ENCODE assay signal across 5 fruit fly cellular contexts in genomic region chrX:12462936-12463558, dm6.
TF ChIP-seq lines count a peak whose summit lies in the region.

Rab40 (minus strand) TSS chrX:12463112.
CG42258 (plus strand) TSS chrX:12463528.

- no peak for TF ChIP-seq CTCF in whole organism, embryonic (GFP tag; optimal IDR thresholded peaks at IDR 0.05; lab: Kevin White, UChicago)

TF ChIP-seq in whole organism, adult, 20 proteins besides CTCF, POLR2A, EP300 and RAD21 (continues in another document):
- TF ChIP-seq CG7045 (GFP tag; optimal IDR thresholded peaks at IDR 0.05; lab: Kevin White, UChicago), result peak; percentile 32
- TF ChIP-seq bab1 (GFP tag; optimal IDR thresholded peaks at IDR 0.05; lab: Kevin White, UChicago), result peak; percentile 28
- no peak for TF ChIP-seq Clk (GFP tag; optimal IDR thresholded peaks at IDR 0.05; lab: Kevin White, UChicago)
- peak; percentile 21 for TF ChIP-seq ovo (GFP tag; optimal IDR thresholded peaks at IDR 0.05; lab: Kevin White, UChicago)
- TF ChIP-seq CG7101 (tag; optimal IDR thresholded peaks at IDR 0.05; lab: Kevin White, UChicago), result peak; percentile 49
- TF ChIP-seq tj (GFP tag; optimal IDR thresholded peaks at IDR 0.05; lab: Kevin White, UChicago), result peak; percentile 46
- TF ChIP-seq CG33017 (tag; optimal IDR thresholded peaks at IDR 0.05; lab: Kevin White, UChicago), result no peak
- TF ChIP-seq kay (GFP tag; lab: Kevin White, UChicago; ENCODE audit: borderline replicate concordance), result peak; percentile 38
- no peak for TF ChIP-seq cic (GFP tag; optimal IDR thresholded peaks at IDR 0.05; lab: Kevin White, UChicago)
- TF ChIP-seq Mnt (GFP tag; optimal IDR thresholded peaks at IDR 0.05; lab: Kevin White, UChicago), result peak; percentile 20
- peak; percentile 47 for TF ChIP-seq CG11617 (GFP tag; optimal IDR thresholded peaks at IDR 0.05; lab: Kevin White, UChicago)
- TF ChIP-seq CG5204 (GFP tag; optimal IDR thresholded peaks at IDR 0.05; lab: Kevin White, UChicago), result peak; percentile 45
- TF ChIP-seq toe (GFP tag; optimal IDR thresholded peaks at IDR 0.05; lab: Kevin White, UChicago), result peak; percentile 41
- TF ChIP-seq pad (GFP tag; optimal IDR thresholded peaks at IDR 0.05; lab: Kevin White, UChicago), result no peak
- no peak for TF ChIP-seq CG12768 (GFP tag; optimal IDR thresholded peaks at IDR 0.05; lab: Kevin White, UChicago)
- TF ChIP-seq CG14711 (tag; optimal IDR thresholded peaks at IDR 0.05; lab: Kevin White, UChicago), result peak; percentile 9
- TF ChIP-seq cnc (optimal IDR thresholded peaks at IDR 0.05; lab: Kevin White, UChicago), result no peak
- TF ChIP-seq CG1620 (GFP tag; optimal IDR thresholded peaks at IDR 0.05; lab: Kevin White, UChicago), result peak; percentile 66

TF ChIP-seq in whole organism, embryonic, 481 proteins besides CTCF, POLR2A, EP300 and RAD21 (continues in another document):
- peak; percentile 24 for TF ChIP-seq Bdp1 (GFP tag; optimal IDR thresholded peaks at IDR 0.05; lab: Kevin White, UChicago)
- TF ChIP-seq CG5953 (GFP tag; IDR thresholded peaks at IDR 0.05; lab: Robert Waterston, UW), result 0 out of 2 replicates have a peak, but pooled peaks have one; percentile 8
- 0 out of 2 replicates have a peak, but pooled peaks have one; percentile 37 for TF ChIP-seq sens-2 (GFP tag; IDR thresholded peaks at IDR 0.05; lab: Robert Waterston, UW)
- no peak for TF ChIP-seq CG12744 (GFP tag; optimal IDR thresholded peaks at IDR 0.05; lab: Kevin White, UChicago)
- peak; percentile 66 for TF ChIP-seq mam (GFP tag; optimal IDR thresholded peaks at IDR 0.05; lab: Kevin White, UChicago)
- TF ChIP-seq her (GFP tag; optimal IDR thresholded peaks at IDR 0.05; lab: Kevin White, UChicago), result no peak
- peak; percentile 2; the same call in 1 of the 2 replicates for TF ChIP-seq H2.0 (GFP tag; IDR thresholded peaks at IDR 0.05; lab: Robert Waterston, UW)
- TF ChIP-seq Sin3A (optimal IDR thresholded peaks at IDR 0.05; lab: Kevin White, UChicago), result peak; percentile 75
- TF ChIP-seq CG10565 (GFP tag; optimal IDR thresholded peaks at IDR 0.05; lab: Kevin White, UChicago), result no peak
- TF ChIP-seq CG18764 (GFP tag; optimal IDR thresholded peaks at IDR 0.05; lab: Kevin White, UChicago), result peak; percentile 19
- TF ChIP-seq CG7786 (GFP tag; optimal IDR thresholded peaks at IDR 0.05; lab: Kevin White, UChicago), result peak; percentile 41
- peak; percentile 41 for TF ChIP-seq bab2 (GFP tag; optimal IDR thresholded peaks at IDR 0.05; lab: Kevin White, UChicago)
- no peak for TF ChIP-seq CG14050 (GFP tag; IDR thresholded peaks at IDR 0.05; lab: Robert Waterston, UW)
- TF ChIP-seq CG9932 (GFP tag; IDR thresholded peaks at IDR 0.05; lab: Robert Waterston, UW), result peak; percentile 72
- TF ChIP-seq CG15696 (tag; optimal IDR thresholded peaks at IDR 0.05; lab: Kevin White, UChicago), result peak; percentile 25
- peak; percentile 44 for TF ChIP-seq sisA (GFP tag; IDR thresholded peaks at IDR 0.05; lab: Robert Waterston, UW)
- no peak for TF ChIP-seq zen (tag; optimal IDR thresholded peaks at IDR 0.05; lab: Kevin White, UChicago)
- no peak for TF ChIP-seq CG4854 (GFP tag; optimal IDR thresholded peaks at IDR 0.05; lab: Kevin White, UChicago)

TF ChIP-seq in whole organism, prepupa, 60 proteins besides CTCF, POLR2A, EP300 and RAD21 (continues in another document):
- TF ChIP-seq acj6 (GFP tag; optimal IDR thresholded peaks at IDR 0.05; lab: Kevin White, UChicago), result peak; percentile 30
- TF ChIP-seq CG34406 (GFP tag; optimal IDR thresholded peaks at IDR 0.05; lab: Kevin White, UChicago), result peak; percentile 16
- TF ChIP-seq CG6163 (GFP tag; IDR thresholded peaks at IDR 0.05; lab: Robert Waterston, UW), result peak; percentile 56
- TF ChIP-seq Smox (GFP tag; optimal IDR thresholded peaks at IDR 0.05; lab: Kevin White, UChicago), result peak; percentile 51
- no peak for TF ChIP-seq CG6808 (GFP tag; optimal IDR thresholded peaks at IDR 0.05; lab: Kevin White, UChicago)
- TF ChIP-seq Eip75B (GFP tag; optimal IDR thresholded peaks at IDR 0.05; lab: Kevin White, UChicago), result peak; percentile 12
- no peak for TF ChIP-seq CG11902 (GFP tag; optimal IDR thresholded peaks at IDR 0.05; lab: Kevin White, UChicago)
- TF ChIP-seq lz (GFP tag; optimal IDR thresholded peaks at IDR 0.05; lab: Kevin White, UChicago), result peak; percentile 55
- TF ChIP-seq salr (GFP tag; optimal IDR thresholded peaks at IDR 0.05; lab: Kevin White, UChicago), result peak in 1 of 2 experiments; percentile 32
- TF ChIP-seq pdm3 (GFP tag; optimal IDR thresholded peaks at IDR 0.05; lab: Kevin White, UChicago), result peak; percentile 59
- peak; percentile 46 for TF ChIP-seq topi (GFP tag; optimal IDR thresholded peaks at IDR 0.05; lab: Kevin White, UChicago)
- TF ChIP-seq CG11762 (GFP tag; optimal IDR thresholded peaks at IDR 0.05; lab: Kevin White, UChicago; ENCODE audit: insufficient read depth), result no peak
- TF ChIP-seq CG15336 (GFP tag; IDR thresholded peaks at IDR 0.05; lab: Robert Waterston, UW), result no peak
- TF ChIP-seq achi (GFP tag; optimal IDR thresholded peaks at IDR 0.05; lab: Kevin White, UChicago), result no peak
- no peak for TF ChIP-seq Hr38 (GFP tag; optimal IDR thresholded peaks at IDR 0.05; lab: Kevin White, UChicago)
- no peak for TF ChIP-seq vri (GFP tag; optimal IDR thresholded peaks at IDR 0.05; lab: Kevin White, UChicago)
- TF ChIP-seq CG6792 (GFP tag; optimal IDR thresholded peaks at IDR 0.05; lab: Kevin White, UChicago), result peak; percentile 21
- peak; percentile 74 for TF ChIP-seq svp (GFP tag; lab: Kevin White, UChicago)
- peak; percentile 73 for TF ChIP-seq Eip78C (GFP tag; lab: Kevin White, UChicago)
- TF ChIP-seq CG3032 (tag; optimal IDR thresholded peaks at IDR 0.05; lab: Kevin White, UChicago), result peak; percentile 8

TF ChIP-seq in whole organism, pupa, 21 proteins besides CTCF, POLR2A, EP300 and RAD21:
- TF ChIP-seq CG4496 (GFP tag; IDR thresholded peaks at IDR 0.05; lab: Robert Waterston, UW) (peak; percentile 72), CG14655 (GFP tag; optimal IDR thresholded peaks at IDR 0.05; lab: Kevin White, UChicago) (peak; percentile 19), CG9948 (tag; optimal IDR thresholded peaks at IDR 0.05; lab: Kevin White, UChicago) (peak; percentile 3), Pif1B (GFP tag; optimal IDR thresholded peaks at IDR 0.05; lab: Kevin White, UChicago) (no peak), Ets98B (GFP tag; IDR thresholded peaks at IDR 0.05; lab: Robert Waterston, UW) (peak; percentile 17; the same call in 1 of the 2 replicates), Pif1A (GFP tag; optimal IDR thresholded peaks at IDR 0.05; lab: Kevin White, UChicago) (peak; percentile 17), CG10348 (GFP tag; IDR thresholded peaks at IDR 0.05; lab: Robert Waterston, UW) (no peak)

TF ChIP-seq in whole organism, wandering third instar larva, 38 proteins besides CTCF, POLR2A, EP300 and RAD21 (continues in another document):
- TF ChIP-seq h (GFP tag; optimal IDR thresholded peaks at IDR 0.05; lab: Kevin White, UChicago), result peak; percentile 42
- TF ChIP-seq dsf (GFP tag; optimal IDR thresholded peaks at IDR 0.05; lab: Kevin White, UChicago; ENCODE audit: borderline replicate concordance), result peak; percentile 36
- TF ChIP-seq dmrt93B (GFP tag; optimal IDR thresholded peaks at IDR 0.05; lab: Kevin White, UChicago), result no peak
- TF ChIP-seq Rel (GFP tag; optimal IDR thresholded peaks at IDR 0.05; lab: Kevin White, UChicago), result no peak
- no peak for TF ChIP-seq Rel (tag; optimal IDR thresholded peaks at IDR 0.05; lab: Kevin White, UChicago)
- TF ChIP-seq Hnf4 (GFP tag; optimal IDR thresholded peaks at IDR 0.05; lab: Kevin White, UChicago), result peak; percentile 54
- TF ChIP-seq CG9705 (GFP tag; optimal IDR thresholded peaks at IDR 0.05; lab: Kevin White, UChicago), result peak; percentile 17
- no peak for TF ChIP-seq br (GFP tag; optimal IDR thresholded peaks at IDR 0.05; lab: Kevin White, UChicago)
- no peak for TF ChIP-seq CrebA (GFP tag; optimal IDR thresholded peaks at IDR 0.05; lab: Kevin White, UChicago; ENCODE audit: borderline replicate concordance)
- no peak for TF ChIP-seq sage (GFP tag; optimal IDR thresholded peaks at IDR 0.05; lab: Kevin White, UChicago)
- TF ChIP-seq Hr78 (GFP tag; optimal IDR thresholded peaks at IDR 0.05; lab: Kevin White, UChicago), result no peak
- peak; percentile 25 for TF ChIP-seq Jra (GFP tag; optimal IDR thresholded peaks at IDR 0.05; lab: Kevin White, UChicago)
- TF ChIP-seq N (GFP tag; optimal IDR thresholded peaks at IDR 0.05; lab: Kevin White, UChicago), result no peak
- no peak for TF ChIP-seq Dfd (GFP tag; optimal IDR thresholded peaks at IDR 0.05; lab: Kevin White, UChicago)
- TF ChIP-seq brk (GFP tag; optimal IDR thresholded peaks at IDR 0.05; lab: Kevin White, UChicago), result peak; percentile 8
- TF ChIP-seq usp (GFP tag; optimal IDR thresholded peaks at IDR 0.05; lab: Kevin White, UChicago), result no peak
- TF ChIP-seq OdsH (GFP tag; optimal IDR thresholded peaks at IDR 0.05; lab: Kevin White, UChicago), result no peak
- peak; percentile 53 for TF ChIP-seq sv (GFP tag; optimal IDR thresholded peaks at IDR 0.05; lab: Kevin White, UChicago)
- TF ChIP-seq Myc (optimal IDR thresholded peaks at IDR 0.05; lab: Kevin White, UChicago), result peak; percentile 10
- peak; percentile 49 for TF ChIP-seq ey (GFP tag; optimal IDR thresholded peaks at IDR 0.05; lab: Kevin White, UChicago)
- TF ChIP-seq lola (GFP tag; optimal IDR thresholded peaks at IDR 0.05; lab: Kevin White, UChicago), result no peak
- TF ChIP-seq Mio (GFP tag; optimal IDR thresholded peaks at IDR 0.05; lab: Kevin White, UChicago), result no peak
- no peak for TF ChIP-seq jim (GFP tag; optimal IDR thresholded peaks at IDR 0.05; lab: Kevin White, UChicago)
- TF ChIP-seq tai (GFP tag; optimal IDR thresholded peaks at IDR 0.05; lab: Kevin White, UChicago), result peak; percentile 39
- peak; percentile 59 for TF ChIP-seq woc (GFP tag; optimal IDR thresholded peaks at IDR 0.05; lab: Kevin White, UChicago)
- peak; percentile 50 for TF ChIP-seq HLH106 (tag; optimal IDR thresholded peaks at IDR 0.05; lab: Kevin White, UChicago)
- TF ChIP-seq Abd-B (GFP tag; optimal IDR thresholded peaks at IDR 0.05; lab: Kevin White, UChicago), result no peak
- TF ChIP-seq GATAd (GFP tag; optimal IDR thresholded peaks at IDR 0.05; lab: Kevin White, UChicago), result peak; percentile 50
- peak; percentile 54 for TF ChIP-seq fru (GFP tag; optimal IDR thresholded peaks at IDR 0.05; lab: Kevin White, UChicago)
- TF ChIP-seq foxo (GFP tag; optimal IDR thresholded peaks at IDR 0.05; lab: Kevin White, UChicago), result peak in 1 of 2 experiments; percentile 69
- TF ChIP-seq CG32264 (GFP tag; optimal IDR thresholded peaks at IDR 0.05; lab: Kevin White, UChicago), result no peak
- TF ChIP-seq dl (GFP tag; optimal IDR thresholded peaks at IDR 0.05; lab: Kevin White, UChicago; ENCODE audit: insufficient read depth in 1 of 2, partially characterized antibody in 2 of 2), result no peak
- TF ChIP-seq rgr (GFP tag; optimal IDR thresholded peaks at IDR 0.05; lab: Kevin White, UChicago), result peak; percentile 47
- TF ChIP-seq Hr83 (GFP tag; optimal IDR thresholded peaks at IDR 0.05; lab: Kevin White, UChicago; ENCODE audit: poor library complexity, severe bottlenecking), result peak; percentile 33
- TF ChIP-seq pan (optimal IDR thresholded peaks at IDR 0.05; lab: Kevin White, UChicago), result no peak
